Worm (Caenorhabditis elegans) whole organism, L3 larva: ENCODE data around the gene C01B10.44.

Source experiments
- R02D3.7 ChIP-seq: fragments of 150-350 bp; optimal IDR thresholded peaks from 2 replicates; lab custom pipeline; 2014; ENCODE audit warnings: missing biosample characterization, missing genetic modification characterization
- ZK546.5 ChIP-seq: sonication (generic microtip); optimal IDR thresholded peaks from 2 replicates; lab custom pipeline; 2017; ENCODE audit warnings: missing biosample characterization, missing genetic modification characterization
- aly-2 ChIP-seq: fragments of 150-350 bp; optimal IDR thresholded peaks from 2 replicates; lab custom pipeline; 2014; ENCODE audit warnings: missing biosample characterization, missing genetic modification characterization
- ama-1 ChIP-seq: fragments of 150-350 bp; optimal IDR thresholded peaks from 2 replicates; lab custom pipeline; 2018
- ceh-16 ChIP-seq: sonication (generic microtip); optimal IDR thresholded peaks from 2 replicates; lab custom pipeline; 2017; ENCODE audit warnings: missing biosample characterization, missing genetic modification characterization
- ceh-28 ChIP-seq: fragments of 150-350 bp; optimal IDR thresholded peaks from 2 replicates; lab custom pipeline; 2014; ENCODE audit warnings: missing biosample characterization, missing genetic modification reagents, missing genetic modification characterization
- ceh-82 ChIP-seq: fragments of 150-350 bp; optimal IDR thresholded peaks from 2 replicates; lab custom pipeline; 2014; ENCODE audit warnings: missing biosample characterization, missing genetic modification characterization
- ceh-9 ChIP-seq: sonication (generic microtip); optimal IDR thresholded peaks from 2 replicates; lab custom pipeline; 2018; ENCODE audit warnings: missing biosample characterization, missing genetic modification characterization
- daf-12 ChIP-seq: fragments of 150-350 bp; optimal IDR thresholded peaks from 2 replicates; lab custom pipeline; 2014; ENCODE audit warnings: missing biosample characterization, missing genetic modification reagents, missing genetic modification characterization
- egl-27 ChIP-seq: sonication (generic microtip); optimal IDR thresholded peaks from 4 replicates; lab custom pipeline; 2017; ENCODE audit warnings: missing biosample characterization, missing genetic modification reagents, missing genetic modification characterization
- elt-1 ChIP-seq: fragments of 150-350 bp; optimal IDR thresholded peaks from 2 replicates; lab custom pipeline; 2014; ENCODE audit warnings: missing biosample characterization, missing genetic modification characterization
- elt-2 ChIP-seq: sonication (generic microtip); optimal IDR thresholded peaks from 2 replicates; lab custom pipeline; 2016; ENCODE audit warnings: missing genetic modification reagents, mild to moderate bottlenecking, missing genetic modification characterization, missing compliant biosample characterization
- elt-3 ChIP-seq, 3 experiments: fragments of 150-350 bp in 1 of 3; sonication (generic microtip) in 2 of 3; optimal IDR thresholded peaks; 2 replicates in 2 of 3; 4 replicates in 1 of 3; lab custom pipeline; 2014 to 2017; ENCODE audit warnings: missing biosample characterization in 3 of 3, missing genetic modification characterization in 3 of 3
- eor-1 ChIP-seq, 2 experiments: fragments of 150-350 bp; optimal IDR thresholded peaks; 2 replicates each; lab custom pipeline; 2014 to 2018; ENCODE audit warnings: missing biosample characterization in 2 of 2, missing genetic modification characterization in 2 of 2
- fkh-10 ChIP-seq: sonication (generic microtip); optimal IDR thresholded peaks from 2 replicates; lab custom pipeline; 2017; ENCODE audit warnings: missing biosample characterization, missing genetic modification reagents, missing genetic modification characterization
- fkh-2 ChIP-seq: fragments of 150-350 bp; optimal IDR thresholded peaks from 2 replicates; lab custom pipeline; 2014; ENCODE audit warnings: missing biosample characterization, missing genetic modification reagents, missing genetic modification characterization
- fos-1 ChIP-seq: fragments of 150-350 bp; optimal IDR thresholded peaks from 2 replicates; lab custom pipeline; 2014; ENCODE audit warnings: missing biosample characterization, missing genetic modification characterization
- hmg-11 ChIP-seq: sonication (generic microtip); optimal IDR thresholded peaks from 2 replicates; lab custom pipeline; 2016; ENCODE audit warnings: missing genetic modification characterization, missing compliant biosample characterization
- jun-1 ChIP-seq: fragments of 150-350 bp; optimal IDR thresholded peaks from 2 replicates; lab custom pipeline; 2014; ENCODE audit warnings: missing biosample characterization, missing genetic modification reagents, missing genetic modification characterization
- lin-15B ChIP-seq: fragments of 150-350 bp; optimal IDR thresholded peaks from 2 replicates; lab custom pipeline; 2014; ENCODE audit warnings: missing biosample characterization, missing genetic modification characterization
- lin-39 ChIP-seq: fragments of 150-350 bp; optimal IDR thresholded peaks from 2 replicates; lab custom pipeline; 2018; ENCODE audit warnings: missing biosample characterization, missing genetic modification reagents, missing genetic modification characterization
- lsy-12 ChIP-seq: sonication (generic microtip); optimal IDR thresholded peaks from 2 replicates; lab custom pipeline; 2016; ENCODE audit warnings: mild to moderate bottlenecking, missing genetic modification characterization, missing compliant biosample characterization
- mdl-1 ChIP-seq: fragments of 150-350 bp; optimal IDR thresholded peaks from 2 replicates; lab custom pipeline; 2014; ENCODE audit warnings: missing biosample characterization, missing genetic modification characterization
- mml-1 ChIP-seq: fragments of 150-350 bp; sonication (generic microtip); optimal IDR thresholded peaks from 3 replicates; lab custom pipeline; 2014; ENCODE audit warnings: missing biosample characterization, missing genetic modification characterization
- nfya-1 ChIP-seq: sonication (generic microtip); optimal IDR thresholded peaks from 2 replicates; lab custom pipeline; 2017; ENCODE audit warnings: missing genetic modification characterization, mild to moderate bottlenecking, missing compliant biosample characterization, antibody characterized with exemption, moderate library complexity; ENCODE audit not compliant: insufficient read depth
- nhr-11 ChIP-seq: fragments of 150-350 bp; optimal IDR thresholded peaks from 2 replicates; lab custom pipeline; 2014; ENCODE audit warnings: missing biosample characterization, missing genetic modification characterization
- nhr-12 ChIP-seq: fragments of 150-350 bp; optimal IDR thresholded peaks from 2 replicates; lab custom pipeline; 2014; ENCODE audit warnings: missing biosample characterization, missing genetic modification characterization
- nhr-23 ChIP-seq: fragments of 150-350 bp; optimal IDR thresholded peaks from 2 replicates; lab custom pipeline; 2014; ENCODE audit warnings: missing biosample characterization, missing genetic modification reagents, missing genetic modification characterization
- nhr-237 ChIP-seq: fragments of 150-350 bp; optimal IDR thresholded peaks from 2 replicates; lab custom pipeline; 2014; ENCODE audit warnings: missing biosample characterization, missing genetic modification characterization
- nhr-25 ChIP-seq: sonication (generic microtip); optimal IDR thresholded peaks from 2 replicates; lab custom pipeline; 2017; ENCODE audit warnings: missing biosample characterization, missing genetic modification characterization
- nhr-28 ChIP-seq: fragments of 150-350 bp; optimal IDR thresholded peaks from 2 replicates; lab custom pipeline; 2014; ENCODE audit warnings: missing biosample characterization, missing genetic modification characterization
- nhr-43 ChIP-seq: sonication (generic microtip); optimal IDR thresholded peaks from 2 replicates; lab custom pipeline; 2016; ENCODE audit warnings: mild to moderate bottlenecking, missing genetic modification characterization, missing compliant biosample characterization; ENCODE audit not compliant: poor library complexity, severe bottlenecking
- nhr-67 ChIP-seq: fragments of 150-350 bp; optimal IDR thresholded peaks from 2 replicates; lab custom pipeline; 2014; ENCODE audit warnings: missing biosample characterization, missing genetic modification characterization
- nhr-76 ChIP-seq: fragments of 150-350 bp; sonication (generic microtip); optimal IDR thresholded peaks from 5 replicates; lab custom pipeline; 2014; ENCODE audit warnings: missing biosample characterization, missing genetic modification characterization
- nhr-77 ChIP-seq: fragments of 150-350 bp; optimal IDR thresholded peaks from 2 replicates; lab custom pipeline; 2014; ENCODE audit warnings: missing biosample characterization, missing genetic modification characterization
- pha-4 ChIP-seq: fragments of 150-350 bp; optimal IDR thresholded peaks from 2 replicates; lab custom pipeline; 2014; ENCODE audit warnings: missing biosample characterization, missing genetic modification reagents, missing genetic modification characterization
- pqm-1 ChIP-seq: fragments of 150-350 bp; optimal IDR thresholded peaks from 2 replicates; lab custom pipeline; 2017; ENCODE audit warnings: missing biosample characterization, missing genetic modification characterization, inconsistent platforms
- skn-1 ChIP-seq: fragments of 150-350 bp; optimal IDR thresholded peaks from 2 replicates; lab custom pipeline; 2014; ENCODE audit warnings: missing biosample characterization, missing genetic modification characterization
- snpc-4 ChIP-seq: fragments of 150-350 bp; optimal IDR thresholded peaks from 2 replicates; lab custom pipeline; 2014; ENCODE audit warnings: missing biosample characterization, missing genetic modification characterization
- tbx-2 ChIP-seq: sonication (generic microtip); optimal IDR thresholded peaks from 2 replicates; lab custom pipeline; 2016; ENCODE audit warnings: mild to moderate bottlenecking, missing genetic modification characterization, missing compliant biosample characterization
- unc-39 ChIP-seq: sonication (generic microtip); optimal IDR thresholded peaks from 4 replicates; lab custom pipeline; 2017; ENCODE audit warnings: missing biosample characterization, missing genetic modification characterization
- unc-62 ChIP-seq: fragments of 150-350 bp; sonication (generic microtip); optimal IDR thresholded peaks from 4 replicates; lab custom pipeline; 2014; ENCODE audit warnings: missing biosample characterization, missing genetic modification reagents, missing genetic modification characterization
- zag-1 ChIP-seq: fragments of 150-350 bp; optimal IDR thresholded peaks from 2 replicates; lab custom pipeline; 2014; ENCODE audit warnings: missing biosample characterization, missing genetic modification characterization
- ztf-4 ChIP-seq: fragments of 150-350 bp; optimal IDR thresholded peaks from 2 replicates; lab custom pipeline; 2014; ENCODE audit warnings: missing biosample characterization, missing genetic modification characterization

The C01B10.44 gene

DNA sequence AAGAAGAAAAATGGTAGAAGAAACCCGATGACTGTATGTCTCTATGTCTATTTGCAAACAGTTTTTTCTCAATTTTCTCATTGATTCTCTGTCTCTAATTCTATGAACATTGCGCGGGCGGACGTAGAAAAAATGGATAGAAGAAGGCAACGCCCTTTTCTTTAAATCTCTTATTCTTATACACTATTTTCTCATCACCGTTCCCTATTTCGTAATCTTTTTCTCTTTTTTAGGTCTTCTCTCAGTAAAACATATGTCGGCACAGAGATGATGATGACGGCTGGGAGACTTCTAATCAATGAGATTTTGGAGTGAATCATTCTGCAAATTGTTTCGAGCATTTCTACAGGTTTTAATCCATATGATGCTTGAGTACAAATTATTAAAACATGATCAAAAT, 1.3 kb upstream of the C01B10.44 start:
- TF ChIP-seq nfya-1 (peak; percentile 20), nhr-43 (no peak), elt-3 (tag; optimal IDR thresholded peaks at IDR 0.05; lab: Kevin White, UChicago) (peak in 1 of 3 experiments; percentile 73), pha-4 (tag; lab: Kevin White, UChicago) (peak; percentile 36), nhr-77 (tag; lab: Kevin White, UChicago) (no peak), ceh-28 (tag; lab: Kevin White, UChicago) (peak; percentile 38), nhr-23 (tag; lab: Kevin White, UChicago) (peak; percentile 76), nhr-25 (tag; lab: Kevin White, UChicago) (peak; percentile 70), mml-1 (tag; lab: Kevin White, UChicago) (no peak), fos-1 (no peak)

- TF ChIP-seq snpc-4 (tag; lab: Kevin White, UChicago) (no peak), tbx-2 (tag; lab: Kevin White, UChicago) (no peak), nhr-11 (tag; lab: Kevin White, UChicago) (no peak), nfya-1 (no peak), fkh-2 (no peak), elt-2 (tag; lab: Kevin White, UChicago) (peak; percentile 67), ceh-82 (tag; lab: Kevin White, UChicago) (no peak), pqm-1 (tag; lab: Kevin White, UChicago) (peak; percentile 9), unc-39 (no peak), egl-27 (tag; lab: Kevin White, UChicago) (no peak), pha-4 (tag; lab: Kevin White, UChicago) (peak; percentile 26), nhr-67 (tag; lab: Kevin White, UChicago) (no peak), mdl-1 (tag; lab: Kevin White, UChicago) (no peak), zag-1 (tag; lab: Kevin White, UChicago) (no peak), daf-12 (tag; lab: Kevin White, UChicago) (no peak), ceh-28 (tag; lab: Kevin White, UChicago) (peak; percentile 14), nhr-23 (tag; lab: Kevin White, UChicago) (no peak), nhr-76 (tag; lab: Kevin White, UChicago) (no peak), lin-39 (no peak), nhr-28 (tag; lab: Kevin White, UChicago) (no peak), nhr-43 (no peak)
Measured at ce11 chrIV:6627798-6628197, 4.3 kb downstream of the C01B10.44 start, which contains the start of gene cest-5.2. Gene cest-5.2, minus strand, starts transcription at chrIV:6627925.

- TF ChIP-seq unc-39 (no peak), elt-2 (tag; lab: Kevin White, UChicago) (peak; percentile 49), skn-1 (tag; lab: Kevin White, UChicago) (no peak), zag-1 (tag; lab: Kevin White, UChicago) (no peak), nhr-12 (tag; lab: Kevin White, UChicago) (no peak), nhr-23 (tag; lab: Kevin White, UChicago) (no peak), ceh-16 (tag; lab: Kevin White, UChicago) (no peak), lsy-12 (tag; lab: Kevin White, UChicago) (peak; percentile 61), hmg-11 (tag; lab: Kevin White, UChicago) (peak; percentile 25), fos-1 (no peak), aly-2 (tag; lab: Kevin White, UChicago) (no peak), nhr-43 (peak; percentile 91), nhr-67 (tag; lab: Kevin White, UChicago) (no peak), unc-62 (no peak), ceh-28 (tag; lab: Kevin White, UChicago) (peak; percentile 37), fkh-2 (no peak), jun-1 (tag; lab: Kevin White, UChicago) (no peak), R02D3.7 (tag; lab: Kevin White, UChicago) (peak; percentile 53), lin-15B (tag; lab: Kevin White, UChicago) (peak; percentile 83), ztf-4 (tag; lab: Kevin White, UChicago) (no peak), tbx-2 (tag; lab: Kevin White, UChicago) (no peak), nhr-28 (tag; lab: Kevin White, UChicago) (no peak), nhr-77 (tag; lab: Kevin White, UChicago) (no peak), eor-1 (tag; optimal IDR thresholded peaks at IDR 0.05; lab: Kevin White, UChicago) (no peak), ceh-9 (tag; lab: Kevin White, UChicago) (no peak), egl-27 (tag; lab: Kevin White, UChicago) (no peak), lin-39 (no peak), snpc-4 (tag; lab: Kevin White, UChicago) (peak; percentile 31), pha-4 (tag; lab: Kevin White, UChicago) (peak; percentile 78), elt-3 (tag; optimal IDR thresholded peaks at IDR 0.05; lab: Kevin White, UChicago) (no peak), elt-1 (no peak), fkh-10 (no peak), nhr-237 (no peak), pqm-1 (tag; lab: Kevin White, UChicago) (peak; percentile 18), nfya-1 (peak; percentile 80), ama-1 (lab: Kevin White, UChicago) (no peak), ZK546.5 (no peak), daf-12 (tag; lab: Kevin White, UChicago) (no peak)
Measured at ce11 chrIV:6631704-6632272, 8.3 kb downstream of the C01B10.44 start, which contains the start of the genes cest-5.1 and C01B10.9. Gene cest-5.1, minus strand, starts transcription at chrIV:6631754. Gene C01B10.9, plus strand, starts transcription at chrIV:6632222.
